Worm (Caenorhabditis elegans) whole organism, L1 larva: Measurements from ENCODE around the gene T19D12.9.
A peak's percentile ranks its signal among the peaks of the same experiment; 100 is the strongest.

Source experiments
- F16B12.6 ChIP-seq: fragments of 150-350 bp; optimal IDR thresholded peaks from 2 replicates; lab custom pipeline; 2014; ENCODE audit warnings: missing biosample characterization, missing genetic modification characterization
- aly-2 ChIP-seq: fragments of 150-350 bp; optimal IDR thresholded peaks from 2 replicates; lab custom pipeline; 2014; ENCODE audit warnings: missing biosample characterization, missing genetic modification characterization
- ceh-63 ChIP-seq: fragments of 200-800 bp; sonication (Bioruptor generic); optimal IDR thresholded peaks from 2 replicates; lab custom pipeline; 2018; ENCODE audit warnings: mild to moderate bottlenecking, missing genetic modification characterization, missing compliant biosample characterization
- dpl-1 ChIP-seq, 3 experiments: fragments of 150-350 bp in 2 of 3; sonication (generic microtip) in 1 of 3; optimal IDR thresholded peaks; 2 replicates each; lab custom pipeline; 2014 to 2017; ENCODE audit warnings: missing biosample characterization in 3 of 3, missing genetic modification characterization in 3 of 3, missing genetic modification reagents in 3 of 3
- ets-5 ChIP-seq: fragments of 200-800 bp; sonication (Bioruptor generic); IDR thresholded peaks from 2 replicates; pipeline ENCODE4 v1.3.6; 2022; ENCODE audit warnings: missing genetic modification characterization, missing compliant biosample characterization
- lsy-2 ChIP-seq, 2 experiments: fragments of 150-350 bp; optimal IDR thresholded peaks; 2 replicates each; lab custom pipeline; 2014; ENCODE audit warnings: missing biosample characterization in 2 of 2, missing genetic modification characterization in 2 of 2
- mef-2 ChIP-seq: fragments of 150-350 bp; optimal IDR thresholded peaks from 2 replicates; lab custom pipeline; 2014; ENCODE audit warnings: missing biosample characterization, missing genetic modification characterization
- nhr-237 ChIP-seq: fragments of 150-350 bp; optimal IDR thresholded peaks from 2 replicates; lab custom pipeline; 2014; ENCODE audit warnings: missing biosample characterization, missing genetic modification characterization
- nhr-28 ChIP-seq: fragments of 150-350 bp; optimal IDR thresholded peaks from 2 replicates; lab custom pipeline; 2014; ENCODE audit warnings: missing biosample characterization, missing genetic modification characterization
- snpc-4 ChIP-seq: fragments of 150-350 bp; optimal IDR thresholded peaks from 2 replicates; lab custom pipeline; 2014; ENCODE audit warnings: missing biosample characterization, missing genetic modification characterization
- unc-62 ChIP-seq: fragments of 150-350 bp; optimal IDR thresholded peaks from 2 replicates; lab custom pipeline; 2014; ENCODE audit warnings: missing biosample characterization, missing genetic modification reagents, missing genetic modification characterization
- ztf-4 ChIP-seq: fragments of 150-350 bp; optimal IDR thresholded peaks from 2 replicates; lab custom pipeline; 2014; ENCODE audit warnings: missing biosample characterization, missing genetic modification characterization

DNA sequence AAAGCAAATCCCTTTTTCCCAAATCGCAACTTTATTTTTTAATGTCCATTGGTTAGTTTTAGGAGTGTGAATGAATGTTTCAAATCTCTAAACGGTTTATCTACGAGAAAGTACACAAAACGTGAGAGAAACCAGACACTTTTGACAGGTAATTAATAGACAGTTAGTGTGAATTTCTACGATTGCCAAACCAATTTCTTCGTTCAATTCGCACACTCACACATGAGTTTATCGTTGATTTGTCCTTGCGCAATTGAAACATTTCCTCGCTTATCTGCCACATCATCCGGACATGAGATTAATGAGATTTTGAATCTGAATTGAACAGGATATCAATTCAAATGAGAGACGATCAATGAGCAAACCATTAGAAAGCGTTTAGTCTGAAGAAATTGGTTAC lies 43.9 kb downstream of the T19D12.9 start:
- TF ChIP-seq lsy-2 (tag; optimal IDR thresholded peaks at IDR 0.05; lab: Kevin White, UChicago) (peak; percentile 0 to 31), snpc-4 (tag; lab: Kevin White, UChicago) (no peak), ztf-4 (tag; lab: Kevin White, UChicago) (no peak), F16B12.6 (tag; lab: Kevin White, UChicago) (no peak), ceh-63 (no peak), mef-2 (tag; lab: Kevin White, UChicago) (no peak), nhr-237 (no peak), nhr-28 (tag; lab: Kevin White, UChicago) (no peak), ets-5 (GFP tag; lab: Robert Waterston, UW) (no peak), unc-62 (GFP tag; lab: Kevin White, UChicago) (no peak), dpl-1 (GFP tag; optimal IDR thresholded peaks at IDR 0.05; lab: Kevin White, UChicago) (no peak), aly-2 (tag; lab: Kevin White, UChicago) (no peak)
